Fruit fly (Drosophila melanogaster): ENCODE results near the gene CG34273.
A peak's percentile ranks its signal among the peaks of the same experiment; 100 is the strongest.

CG34273 gene

dm6 chr3R:14469724-14470123, 47.1 kb upstream of the CG34273 start (continued):
- TF ChIP-seq CG7556 (GFP tag; optimal IDR thresholded peaks at IDR 0.05) (peak; percentile 53), CG10366 (GFP tag; IDR thresholded peaks at IDR 0.05) (peak; percentile 23; the same call in 1 of the 2 replicates), Nf-YC (tag; optimal IDR thresholded peaks at IDR 0.05) (peak; percentile 4), C15 (GFP tag; IDR thresholded peaks at IDR 0.05) (no peak), Sry-δ (GFP tag; optimal IDR thresholded peaks at IDR 0.05) (no peak), CG2116 (GFP tag; optimal IDR thresholded peaks at IDR 0.05) (no peak), pho (GFP tag; optimal IDR thresholded peaks at IDR 0.05) (no peak), fd64A (GFP tag; optimal IDR thresholded peaks at IDR 0.05) (no peak), CG2678 (tag; optimal IDR thresholded peaks at IDR 0.05) (peak; percentile 70), CG15696 (tag; optimal IDR thresholded peaks at IDR 0.05) (peak; percentile 59), peb (GFP tag; IDR thresholded peaks at IDR 0.05) (no peak), B-H2 (GFP tag; optimal IDR thresholded peaks at IDR 0.05) (no peak), bsh (GFP tag; optimal IDR thresholded peaks at IDR 0.05) (peak; percentile 82 to 86), D (optimal IDR thresholded peaks at IDR 0.05) (no peak), D (GFP tag; optimal IDR thresholded peaks at IDR 0.05) (peak; percentile 63), CG9215 (GFP tag; IDR thresholded peaks at IDR 0.05) (no peak), CG10274 (GFP tag; optimal IDR thresholded peaks at IDR 0.05) (no peak), CG12391 (tag; optimal IDR thresholded peaks at IDR 0.05) (peak; percentile 82), jigr1 (GFP tag; IDR thresholded peaks at IDR 0.05) (no peak), ftz-f1 (GFP tag; optimal IDR thresholded peaks at IDR 0.05) (no peak), ci (GFP tag; IDR thresholded peaks at IDR 0.05) (peak; percentile 38; the same call in 1 of the 3 replicates), CG32767 (GFP tag; IDR thresholded peaks at IDR 0.05) (peak; percentile 33; the same call in 1 of the 2 replicates), CG3407 (GFP tag; optimal IDR thresholded peaks at IDR 0.05) (peak; percentile 21), NFAT (GFP tag; IDR thresholded peaks at IDR 0.05) (no peak), Dek (tag; optimal IDR thresholded peaks at IDR 0.05) (no peak), lab (GFP tag; optimal IDR thresholded peaks at IDR 0.05) (peak; percentile 58), ATbp (GFP tag; optimal IDR thresholded peaks at IDR 0.05) (peak; percentile 50), CG3281 (GFP tag; optimal IDR thresholded peaks at IDR 0.05) (peak; percentile 9), HHEX (GFP tag; optimal IDR thresholded peaks at IDR 0.05) (peak; percentile 23), Mrtf (GFP tag; IDR thresholded peaks at IDR 0.05) (peak; percentile 45; the same call in 1 of the 3 replicates), gfzf (GFP tag; optimal IDR thresholded peaks at IDR 0.05) (no peak)

- TF ChIP-seq ac (GFP tag; optimal IDR thresholded peaks at IDR 0.05) (no peak), danr (GFP tag; IDR thresholded peaks at IDR 0.05) (no peak), CG8290 (GFP tag; optimal IDR thresholded peaks at IDR 0.05) (peak; percentile 18), CG8290 (tag; optimal IDR thresholded peaks at IDR 0.05) (no peak), jing (GFP tag; optimal IDR thresholded peaks at IDR 0.05) (peak; percentile 47), yki (optimal IDR thresholded peaks at IDR 0.05) (no peak), aop (GFP tag; IDR thresholded peaks at IDR 0.05) (no peak), crc (GFP tag; optimal IDR thresholded peaks at IDR 0.05) (no peak), peb (GFP tag; IDR thresholded peaks at IDR 0.05) (no peak), CG4282 (GFP tag; optimal IDR thresholded peaks at IDR 0.05) (no peak), ftz-f1 (GFP tag; optimal IDR thresholded peaks at IDR 0.05) (no peak), CG5245 (GFP tag; optimal IDR thresholded peaks at IDR 0.05) (no peak), Mad (GFP tag; optimal IDR thresholded peaks at IDR 0.05) (no peak), z (GFP tag; IDR thresholded peaks at IDR 0.05) (no peak), HLHmδ (GFP tag; optimal IDR thresholded peaks at IDR 0.05) (no peak), seq (GFP tag; IDR thresholded peaks at IDR 0.05) (no peak), caup (GFP tag; optimal IDR thresholded peaks at IDR 0.05; ENCODE audit: severe bottlenecking) (no peak), hb (GFP tag; IDR thresholded peaks at IDR 0.05; ENCODE audit: partially characterized antibody) (no peak), trh (GFP tag; optimal IDR thresholded peaks at IDR 0.05) (no peak), Rx (GFP tag; IDR thresholded peaks at IDR 0.05) (no peak; the same call in 1 of the 2 replicates), Nf-YB (GFP tag; optimal IDR thresholded peaks at IDR 0.05) (peak; percentile 28), lilli (GFP tag; optimal IDR thresholded peaks at IDR 0.05) (peak; percentile 7), dati (GFP tag; IDR thresholded peaks at IDR 0.05) (no peak), Jarid2 (GFP tag; optimal IDR thresholded peaks at IDR 0.05) (no peak)
These were observed 46.2 kb upstream of the CG34273 start for dm6 chr3R:14470630-14471029.
